Fruit fly (Drosophila melanogaster): ENCODE data around the gene CrebA.

Gene CrebA

DNA sequence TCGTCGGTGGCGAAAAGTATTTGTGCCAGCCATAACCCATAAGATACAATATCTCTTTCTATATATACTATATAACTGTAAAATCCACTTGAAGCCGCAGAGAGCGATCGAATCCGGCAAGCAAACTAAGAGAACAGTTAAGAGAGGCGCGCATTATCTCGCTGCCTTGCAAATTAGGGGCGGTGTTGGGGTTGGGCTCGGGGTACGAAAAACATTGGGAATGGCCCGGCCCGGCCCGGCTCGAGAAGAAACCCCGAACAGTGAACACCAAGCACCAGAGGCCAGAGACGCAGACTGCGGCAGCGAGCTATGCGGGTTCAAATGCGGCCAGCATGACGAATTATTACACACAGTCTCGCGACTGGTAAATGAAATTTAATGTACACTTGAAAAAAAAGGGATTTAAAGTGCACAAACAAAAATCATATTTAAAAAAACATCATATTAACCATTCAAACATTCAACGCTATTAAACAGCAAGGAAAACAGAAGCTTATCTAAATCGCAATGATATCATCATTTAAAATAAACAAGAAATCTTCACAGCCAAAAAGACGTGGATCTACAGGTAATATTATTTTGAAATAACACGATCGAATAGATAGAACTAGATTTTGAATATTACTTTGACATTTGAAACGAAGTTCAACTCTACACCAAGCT lies 2.7 kb upstream of the CrebA start (continued):
- TF ChIP-seq gem (tag; optimal IDR thresholded peaks at IDR 0.05) (peak; percentile 39), Hr78 (GFP tag; optimal IDR thresholded peaks at IDR 0.05) (peak in 1 of 2 experiments; percentile 29), zfh2 (GFP tag; optimal IDR thresholded peaks at IDR 0.05) (peak; percentile 22), CG4424 (GFP tag; optimal IDR thresholded peaks at IDR 0.05) (peak; percentile 63), Kr (GFP tag; optimal IDR thresholded peaks at IDR 0.05) (no peak), CG43689 (GFP tag; IDR thresholded peaks at IDR 0.05) (no peak), H2.0 (GFP tag; IDR thresholded peaks at IDR 0.05) (peak; percentile 55; the same call in 1 of the 2 replicates), Side (GFP tag; optimal IDR thresholded peaks at IDR 0.05) (peak; percentile 33), ranshi (GFP tag; IDR thresholded peaks at IDR 0.05) (peak; percentile 68), CG12769 (tag; optimal IDR thresholded peaks at IDR 0.05) (peak; percentile 68), CG7928 (GFP tag; optimal IDR thresholded peaks at IDR 0.05) (no peak), CG7786 (GFP tag; optimal IDR thresholded peaks at IDR 0.05) (peak; percentile 15), CG7271 (tag; optimal IDR thresholded peaks at IDR 0.05) (no peak), CG3726 (GFP tag; IDR thresholded peaks at IDR 0.05) (0 out of 3 replicates have a peak, but pooled peaks have one; percentile 11), danr (GFP tag; IDR thresholded peaks at IDR 0.05) (0 out of 2 replicates have a peak, but pooled peaks have one; percentile 28), Nf-YA (GFP tag; IDR thresholded peaks at IDR 0.05) (peak; percentile 53; the same call in 1 of the 2 replicates), Ada2b (GFP tag; IDR thresholded peaks at IDR 0.05) (peak; percentile 59), CoRest (tag; optimal IDR thresholded peaks at IDR 0.05) (peak; percentile 17), Aef1 (GFP tag; IDR thresholded peaks at IDR 0.05) (0 out of 3 replicates have a peak, but pooled peaks have one; percentile 29), oc (tag; optimal IDR thresholded peaks at IDR 0.05) (peak; percentile 16), CG9876 (GFP tag; optimal IDR thresholded peaks at IDR 0.05) (peak; percentile 22), disco-r (GFP tag; optimal IDR thresholded peaks at IDR 0.05) (no peak), CG14050 (GFP tag; IDR thresholded peaks at IDR 0.05) (peak; percentile 9; the same call in 1 of the 3 replicates), Adf1 (GFP tag; IDR thresholded peaks at IDR 0.05) (peak; percentile 76), pros (GFP tag; optimal IDR thresholded peaks at IDR 0.05) (peak; percentile 61), Gug (GFP tag; IDR thresholded peaks at IDR 0.05) (peak; percentile 21; the same call in 1 of the 4 replicates), Hmx (GFP tag; optimal IDR thresholded peaks at IDR 0.05) (no peak), CG18476 (GFP tag; optimal IDR thresholded peaks at IDR 0.05) (peak; percentile 23), CG17361 (GFP tag; IDR thresholded peaks at IDR 0.05) (peak; percentile 85; the same call in 2 of the 3 replicates), sim (GFP tag; IDR thresholded peaks at IDR 0.05) (peak; percentile 29; the same call in 1 of the 2 replicates), CG8290 (GFP tag; optimal IDR thresholded peaks at IDR 0.05) (no peak), CG8290 (tag; optimal IDR thresholded peaks at IDR 0.05) (peak in 1 of 2 experiments; percentile 26), Dbx (GFP tag; IDR thresholded peaks at IDR 0.05) (0 out of 3 replicates have a peak, but pooled peaks have one; percentile 24), cwo (GFP tag; optimal IDR thresholded peaks at IDR 0.05) (peak; percentile 34), so (GFP tag; IDR thresholded peaks at IDR 0.05) (0 out of 3 replicates have a peak, but pooled peaks have one; percentile 25), Lhr (GFP tag; optimal IDR thresholded peaks at IDR 0.05) (no peak), tgo (GFP tag; IDR thresholded peaks at IDR 0.05) (peak; percentile 63), CG10267 (tag; optimal IDR thresholded peaks at IDR 0.05) (peak; percentile 46), CG4820 (GFP tag; optimal IDR thresholded peaks at IDR 0.05) (peak; percentile 44), CG2889 (GFP tag; IDR thresholded peaks at IDR 0.05) (no peak), hbn (GFP tag; IDR thresholded peaks at IDR 0.05; ENCODE audit: partially characterized antibody) (no peak), Spps (tag; optimal IDR thresholded peaks at IDR 0.05) (no peak), CG2678 (tag; optimal IDR thresholded peaks at IDR 0.05) (peak; percentile 67), CG1024 (GFP tag; IDR thresholded peaks at IDR 0.05) (peak; percentile 29; the same call in 1 of the 2 replicates), nmo (GFP tag; optimal IDR thresholded peaks at IDR 0.05) (peak; percentile 16), CG6175 (GFP tag; IDR thresholded peaks at IDR 0.05) (0 out of 3 replicates have a peak, but pooled peaks have one; percentile 56), CG34422 (GFP tag; IDR thresholded peaks at IDR 0.05) (peak; percentile 16; the same call in 1 of the 3 replicates), ATbp (GFP tag; optimal IDR thresholded peaks at IDR 0.05) (no peak), zfh1 (GFP tag; IDR thresholded peaks at IDR 0.05) (peak; percentile 45; the same call in 1 of the 3 replicates)

Measured in whole organism, embryonic.